Fruit fly (Drosophila melanogaster) whole organism, embryonic: ENCODE measurements around the gene Prm.
A peak's percentile ranks its signal among the peaks of the same experiment; 100 is the strongest.

Source experiments
- Atf-2 ChIP-seq: fragments of 200-800 bp; sonication (Bioruptor generic); optimal IDR thresholded peaks from 2 replicates; lab custom pipeline; 2016; ENCODE audit warnings: missing biosample characterization, missing genetic modification characterization
- CG10147 ChIP-seq: fragments of 200-800 bp; sonication (Bioruptor generic); optimal IDR thresholded peaks from 2 replicates; lab custom pipeline; 2019; ENCODE audit warnings: missing biosample characterization, mild to moderate bottlenecking, missing genetic modification characterization, moderate library complexity
- CG10462 ChIP-seq: fragments of 200-800 bp; sonication (Bioruptor generic); optimal IDR thresholded peaks from 2 replicates; lab custom pipeline; 2016; ENCODE audit warnings: missing biosample characterization, missing genetic modification characterization
- CG12299 ChIP-seq: fragments of 200-800 bp; sonication (Bioruptor generic); optimal IDR thresholded peaks from 2 replicates; lab custom pipeline; 2018; ENCODE audit warnings: missing biosample characterization, mild to moderate bottlenecking, missing genetic modification characterization
- CG17328 ChIP-seq: fragments of 200-800 bp; sonication (Bioruptor generic); IDR thresholded peaks from 2 replicates; pipeline ENCODE4 v1.3.6; 2022; ENCODE audit warnings: missing biosample characterization, missing genetic modification characterization
- CG2889 ChIP-seq: fragments of 200-800 bp; sonication (Bioruptor generic); IDR thresholded peaks from 3 replicates; pipeline ENCODE4 v1.3.6; 2022; ENCODE audit warnings: missing biosample characterization, missing genetic modification characterization
- CG31365 ChIP-seq: fragments of 200-800 bp; sonication (Bioruptor generic); optimal IDR thresholded peaks from 2 replicates; lab custom pipeline; 2018; ENCODE audit warnings: missing biosample characterization, mild to moderate bottlenecking, missing genetic modification characterization
- CG34224 ChIP-seq: fragments of 200-800 bp; sonication (Bioruptor generic); IDR thresholded peaks from 3 replicates; pipeline ENCODE4 v1.3.6; 2022; ENCODE audit warnings: missing biosample characterization, missing genetic modification characterization; ENCODE audit not compliant: partially characterized antibody
- CG3838 ChIP-seq: fragments of 200-800 bp; sonication (Bioruptor generic); optimal IDR thresholded peaks from 3 replicates; lab custom pipeline; 2016; ENCODE audit warnings: missing biosample characterization, missing genetic modification characterization
- CG4282 ChIP-seq: fragments of 200-800 bp; sonication (Bioruptor generic); optimal IDR thresholded peaks from 2 replicates; lab custom pipeline; 2016; ENCODE audit warnings: missing biosample characterization, missing genetic modification characterization
- CG6683 ChIP-seq: fragments of 200-800 bp; sonication (Bioruptor generic); optimal IDR thresholded peaks from 2 replicates; lab custom pipeline; 2017; ENCODE audit warnings: missing biosample characterization, mild to moderate bottlenecking, missing genetic modification characterization, missing genetic modification reagents
- CG7556 ChIP-seq: fragments of 200-800 bp; sonication (Bioruptor generic); optimal IDR thresholded peaks from 2 replicates; lab custom pipeline; 2017; ENCODE audit warnings: missing biosample characterization, mild to moderate bottlenecking, missing genetic modification characterization
- CG8944 ChIP-seq: fragments of 200-800 bp; sonication (Bioruptor generic); optimal IDR thresholded peaks from 3 replicates; lab custom pipeline; 2016; ENCODE audit warnings: missing biosample characterization, missing genetic modification characterization
- CoRest ChIP-seq: fragments of 200-800 bp; sonication (Bioruptor generic); optimal IDR thresholded peaks from 3 replicates; lab custom pipeline; 2018; ENCODE audit warnings: missing biosample characterization, mild to moderate bottlenecking, missing genetic modification characterization, moderate library complexity
- E2f2 ChIP-seq: fragments of 200-800 bp; sonication (Bioruptor generic); IDR thresholded peaks from 2 replicates; pipeline ENCODE4 v1.3.6; 2022; ENCODE audit warnings: missing biosample characterization, missing genetic modification characterization
- GATAe ChIP-seq: fragments of 200-800 bp; sonication (Bioruptor generic); conservative IDR thresholded peaks from 2 replicates; pipeline ENCODE4 v1.3.6; 2022; ENCODE audit warnings: missing biosample characterization, missing genetic modification characterization
- H2.0 ChIP-seq: fragments of 200-800 bp; sonication (Bioruptor generic); IDR thresholded peaks from 2 replicates; pipeline ENCODE4 v1.3.6; 2022; ENCODE audit warnings: missing biosample characterization, missing genetic modification characterization
- HLH54F ChIP-seq: fragments of 200-800 bp; sonication (Bioruptor generic); optimal IDR thresholded peaks from 3 replicates; lab custom pipeline; 2016; ENCODE audit warnings: missing biosample characterization, missing genetic modification characterization
- HmgZ ChIP-seq: fragments of 200-800 bp; sonication (Bioruptor generic); optimal IDR thresholded peaks from 2 replicates; lab custom pipeline; 2018; ENCODE audit warnings: missing biosample characterization, mild to moderate bottlenecking, missing genetic modification characterization
- Lpt ChIP-seq: fragments of >200 bp; optimal IDR thresholded peaks from 2 replicates; lab custom pipeline; 2018; ENCODE audit warnings: missing biosample characterization, missing genetic modification characterization
- MTF-1 ChIP-seq: fragments of 200-800 bp; sonication (Bioruptor generic); optimal IDR thresholded peaks from 2 replicates; lab custom pipeline; 2018; ENCODE audit warnings: missing biosample characterization, mild to moderate bottlenecking, missing genetic modification characterization, borderline replicate concordance
- NFAT ChIP-seq: fragments of 200-800 bp; sonication (Bioruptor generic); IDR thresholded peaks from 2 replicates; pipeline ENCODE4 v1.3.6; 2022; ENCODE audit warnings: missing biosample characterization, missing genetic modification characterization
- Nf-YC ChIP-seq: fragments of 200-800 bp; optimal IDR thresholded peaks from 3 replicates; lab custom pipeline; 2019; ENCODE audit warnings: missing biosample characterization, mild to moderate bottlenecking, missing genetic modification characterization, moderate library complexity
- Pdp1 ChIP-seq, 2 experiments: fragments of 200-800 bp; sonication (Bioruptor generic); optimal IDR thresholded peaks; 3 replicates each; lab custom pipeline; 2016; ENCODE audit warnings: missing biosample characterization in 2 of 2, missing genetic modification characterization in 2 of 2, mild to moderate bottlenecking in 1 of 2, moderate library complexity in 1 of 2
- Rx ChIP-seq: fragments of 200-800 bp; sonication (Bioruptor generic); IDR thresholded peaks from 2 replicates; pipeline ENCODE4 v1.3.6; 2022; ENCODE audit warnings: missing biosample characterization, missing genetic modification characterization
- Taf1 ChIP-seq: fragments of 200-800 bp; sonication (Bioruptor generic); IDR thresholded peaks from 2 replicates; pipeline ENCODE4 v1.3.6; 2022; ENCODE audit warnings: missing biosample characterization, missing genetic modification characterization
- Usf ChIP-seq: fragments of 200-800 bp; sonication (Bioruptor generic); optimal IDR thresholded peaks from 2 replicates; lab custom pipeline; 2017; ENCODE audit warnings: missing genotype, missing biosample characterization, missing genetic modification characterization
- Xrp1 ChIP-seq: fragments of 200-800 bp; sonication (Bioruptor generic); IDR thresholded peaks from 2 replicates; pipeline ENCODE4 v1.3.6; 2022; ENCODE audit warnings: missing biosample characterization, missing genetic modification characterization
- ac ChIP-seq: fragments of 200-800 bp; sonication (Bioruptor generic); optimal IDR thresholded peaks from 3 replicates; lab custom pipeline; 2017; ENCODE audit warnings: missing biosample characterization, mild to moderate bottlenecking, missing genetic modification characterization
- ash1 ChIP-seq: fragments of 200-800 bp; sonication (Bioruptor generic); optimal IDR thresholded peaks from 2 replicates; lab custom pipeline; 2018; ENCODE audit warnings: missing biosample characterization, mild to moderate bottlenecking, missing genetic modification characterization
- bsh ChIP-seq, 2 experiments: fragments of 200-800 bp; sonication (Bioruptor generic); optimal IDR thresholded peaks; 2 replicates each; lab custom pipeline; 2017 to 2018; ENCODE audit warnings: mild to moderate bottlenecking in 2 of 2, missing biosample characterization in 2 of 2, missing genetic modification characterization in 2 of 2, moderate library complexity in 1 of 2
- btn ChIP-seq: fragments of 200-800 bp; sonication (Bioruptor generic); optimal IDR thresholded peaks from 2 replicates; lab custom pipeline; 2016; ENCODE audit warnings: missing biosample characterization, missing genetic modification characterization
- cad ChIP-seq: fragments of >200 bp; optimal IDR thresholded peaks from 2 replicates; lab custom pipeline; 2017; ENCODE audit warnings: missing biosample characterization, missing genetic modification characterization
- cas ChIP-seq: fragments of 200-800 bp; sonication (Bioruptor generic); IDR thresholded peaks from 2 replicates; pipeline ENCODE4 v1.3.6; 2022; ENCODE audit warnings: missing biosample characterization, missing genetic modification characterization
- caup ChIP-seq: fragments of 200-800 bp; sonication (Bioruptor generic); optimal IDR thresholded peaks from 3 replicates; lab custom pipeline; 2017; ENCODE audit warnings: missing biosample characterization, mild to moderate bottlenecking, missing genetic modification characterization, moderate library complexity; ENCODE audit not compliant: severe bottlenecking
- ci ChIP-seq: fragments of 200-800 bp; sonication (Bioruptor generic); IDR thresholded peaks from 3 replicates; pipeline ENCODE4 v1.3.6; 2022; ENCODE audit warnings: missing biosample characterization, missing genetic modification characterization
- en ChIP-seq: fragments of 200-800 bp; sonication (Bioruptor generic); optimal IDR thresholded peaks from 2 replicates; lab custom pipeline; 2016; ENCODE audit warnings: missing biosample characterization, missing genetic modification characterization
- fd3F ChIP-seq: fragments of 200-800 bp; sonication (Bioruptor generic); optimal IDR thresholded peaks from 2 replicates; lab custom pipeline; 2018; ENCODE audit warnings: missing biosample characterization, mild to moderate bottlenecking, missing genetic modification characterization, moderate library complexity
- h ChIP-seq: fragments of >200 bp; optimal IDR thresholded peaks from 2 replicates; lab custom pipeline; 2017
- hb ChIP-seq: fragments of 200-800 bp; sonication (Bioruptor generic); IDR thresholded peaks from 3 replicates; pipeline ENCODE4 v1.3.6; 2022; ENCODE audit warnings: missing biosample characterization, missing genetic modification characterization; ENCODE audit not compliant: partially characterized antibody
- hkb ChIP-seq, 2 experiments: fragments of 200-800 bp in 1 of 2; fragments of >200 bp in 1 of 2; sonication (Bioruptor generic) in 1 of 2; IDR thresholded peaks in 1 of 2; optimal IDR thresholded peaks in 1 of 2; 2 replicates each; pipeline versions ENCODE4 v1.3.6 to Lab custom; 2017 to 2022; ENCODE audit warnings: missing biosample characterization in 1 of 2, missing genetic modification characterization in 1 of 2
- jigr1 ChIP-seq: fragments of 200-800 bp; sonication (Bioruptor generic); IDR thresholded peaks from 3 replicates; pipeline ENCODE4 v1.3.6; 2022; ENCODE audit warnings: missing biosample characterization, missing genetic modification characterization
- jumu ChIP-seq: fragments of 200-800 bp; sonication (Bioruptor generic); optimal IDR thresholded peaks from 3 replicates; lab custom pipeline; 2016; ENCODE audit warnings: missing biosample characterization, missing genetic modification characterization
- ken ChIP-seq: fragments of 200-800 bp; sonication (Bioruptor generic); IDR thresholded peaks from 3 replicates; pipeline ENCODE4 v1.3.6; 2022; ENCODE audit warnings: missing biosample characterization, missing genetic modification characterization
- p53 ChIP-seq: fragments of 200-800 bp; sonication (Bioruptor generic); optimal IDR thresholded peaks from 2 replicates; lab custom pipeline; 2016; ENCODE audit warnings: missing biosample characterization, missing genetic modification characterization
- peb ChIP-seq: fragments of 200-800 bp; sonication (Bioruptor generic); IDR thresholded peaks from 2 replicates; pipeline ENCODE4 v1.3.6; 2022; ENCODE audit warnings: missing biosample characterization, missing genetic modification characterization
- ro ChIP-seq: fragments of 200-800 bp; sonication (Bioruptor generic); IDR thresholded peaks from 2 replicates; pipeline ENCODE4 v1.3.6; 2022; ENCODE audit warnings: missing biosample characterization, missing genetic modification characterization
- salm ChIP-seq: fragments of 200-800 bp; sonication (Bioruptor generic); optimal IDR thresholded peaks from 2 replicates; lab custom pipeline; 2018; ENCODE audit warnings: missing biosample characterization, mild to moderate bottlenecking, missing genetic modification characterization
- scrt ChIP-seq: fragments of 200-800 bp; sonication (Bioruptor generic); optimal IDR thresholded peaks from 2 replicates; lab custom pipeline; 2018; ENCODE audit warnings: missing biosample characterization, mild to moderate bottlenecking, missing genetic modification characterization, moderate library complexity
- slou ChIP-seq: fragments of 200-800 bp; sonication (Bioruptor generic); optimal IDR thresholded peaks from 3 replicates; lab custom pipeline; 2016; ENCODE audit warnings: missing biosample characterization, missing genetic modification characterization
- sob ChIP-seq: fragments of 200-800 bp; sonication (Bioruptor generic); IDR thresholded peaks from 2 replicates; pipeline ENCODE4 v1.3.6; 2022; ENCODE audit warnings: missing biosample characterization, missing genetic modification characterization
- unc-4 ChIP-seq: fragments of 200-800 bp; sonication (Bioruptor generic); IDR thresholded peaks from 2 replicates; pipeline ENCODE4 v1.3.6; 2022; ENCODE audit warnings: missing biosample characterization, missing genetic modification characterization; ENCODE audit not compliant: partially characterized antibody

Gene Prm

DNA sequence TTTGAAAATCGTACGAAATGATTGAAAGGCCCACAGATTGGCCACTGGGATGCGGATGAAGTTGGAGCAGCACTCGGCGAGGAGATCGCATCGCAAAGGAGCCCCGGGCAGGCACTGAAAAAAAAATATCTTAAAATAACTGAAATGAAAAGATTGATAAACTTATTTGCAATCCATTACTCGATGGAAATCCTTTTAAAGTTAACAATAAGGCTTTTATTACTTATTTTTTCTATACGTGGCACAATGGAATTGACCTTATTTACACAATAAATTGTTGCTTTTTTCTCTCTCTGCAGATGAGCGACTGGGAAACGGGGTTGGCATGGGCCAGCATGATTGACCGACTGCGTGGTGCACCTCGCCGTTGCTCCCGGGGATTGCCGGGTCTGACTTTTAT is 6.2 kb upstream of the Prm start (continued):
- TF ChIP-seq hkb (optimal IDR thresholded peaks at IDR 0.05; lab: Kevin White, UChicago), result no peak
- peak; percentile 69 for TF ChIP-seq hkb (GFP tag; IDR thresholded peaks at IDR 0.05; lab: Robert Waterston, UW)
- TF ChIP-seq CG2889 (GFP tag; lab: Robert Waterston, UW), result no peak
- no peak for TF ChIP-seq jigr1 (GFP tag; lab: Robert Waterston, UW)
- TF ChIP-seq fd3F (GFP tag; lab: Kevin White, UChicago), result no peak
- peak; percentile 72 for TF ChIP-seq CG17328 (GFP tag; lab: Robert Waterston, UW)
- no peak for TF ChIP-seq en (GFP tag; lab: Kevin White, UChicago)
- peak; percentile 41 for TF ChIP-seq jumu
- no peak for TF ChIP-seq ro (GFP tag; lab: Robert Waterston, UW)
- TF ChIP-seq btn, result no peak
- no peak for TF ChIP-seq hb (GFP tag; lab: Robert Waterston, UW)
- TF ChIP-seq ash1, result no peak
- TF ChIP-seq caup (GFP tag; lab: Kevin White, UChicago), result no peak
- TF ChIP-seq Lpt (GFP tag; lab: Kevin White, UChicago), result no peak
- TF ChIP-seq Nf-YC, result no peak
- TF ChIP-seq ken (GFP tag; lab: Robert Waterston, UW), result peak; percentile 67; the same call in 2 of the 3 replicates
- peak; percentile 43 for TF ChIP-seq Rx (GFP tag; lab: Robert Waterston, UW)
- TF ChIP-seq CG31365 (tag; lab: Kevin White, UChicago), result no peak
- TF ChIP-seq peb, result peak; percentile 56
- peak in 1 of 2 experiments; percentile 72 for TF ChIP-seq bsh (GFP tag; optimal IDR thresholded peaks at IDR 0.05; lab: Kevin White, UChicago)
- TF ChIP-seq CG6683 (GFP tag; lab: Kevin White, UChicago), result no peak
- TF ChIP-seq Taf1 (GFP tag; lab: Robert Waterston, UW), result no peak
- no peak for TF ChIP-seq GATAe (GFP tag; lab: Robert Waterston, UW)
- peak; percentile 47 for TF ChIP-seq CG7556
- TF ChIP-seq HmgZ, result no peak
- no peak for TF ChIP-seq CG34224 (GFP tag; lab: Robert Waterston, UW)
- peak; percentile 17 to 33 for TF ChIP-seq Pdp1 (GFP tag; optimal IDR thresholded peaks at IDR 0.05; lab: Kevin White, UChicago)
- no peak for TF ChIP-seq Atf-2 (GFP tag; lab: Kevin White, UChicago)
- TF ChIP-seq ci, result peak; percentile 83
- TF ChIP-seq unc-4 (GFP tag; lab: Robert Waterston, UW), result no peak
- no peak for TF ChIP-seq CG4282 (GFP tag; lab: Kevin White, UChicago)
- TF ChIP-seq H2.0 (GFP tag; lab: Robert Waterston, UW), result peak; percentile 60
- peak; percentile 53 for TF ChIP-seq CoRest (tag; lab: Kevin White, UChicago)
- no peak for TF ChIP-seq cad (GFP tag; lab: Kevin White, UChicago)
- TF ChIP-seq HLH54F (GFP tag; lab: Kevin White, UChicago), result no peak
- peak; percentile 3 for TF ChIP-seq CG10462 (GFP tag; lab: Kevin White, UChicago)
- peak; percentile 3 for TF ChIP-seq p53 (GFP tag; lab: Kevin White, UChicago)
- TF ChIP-seq ac (GFP tag; lab: Kevin White, UChicago), result no peak
- no peak for TF ChIP-seq NFAT (GFP tag; lab: Robert Waterston, UW)
- no peak for TF ChIP-seq slou
- TF ChIP-seq Usf, result no peak
- no peak for TF ChIP-seq cas
- TF ChIP-seq CG10147 (GFP tag; lab: Kevin White, UChicago), result no peak
- TF ChIP-seq CG8944 (GFP tag; lab: Kevin White, UChicago), result peak; percentile 23
- 0 out of 2 replicates have a peak, but pooled peaks have one; percentile 13 for TF ChIP-seq E2f2 (GFP tag; lab: Robert Waterston, UW)
- TF ChIP-seq h (lab: Kevin White, UChicago), result no peak
- TF ChIP-seq CG3838 (GFP tag; lab: Kevin White, UChicago), result no peak
- TF ChIP-seq Xrp1, result peak; percentile 61
- TF ChIP-seq salm, result peak; percentile 61
- no peak for TF ChIP-seq MTF-1
- TF ChIP-seq sob (GFP tag; lab: Robert Waterston, UW), result no peak; the same call in 1 of the 2 replicates
- TF ChIP-seq scrt (GFP tag; lab: Kevin White, UChicago), result peak; percentile 25
- TF ChIP-seq CG12299 (tag; lab: Kevin White, UChicago), result no peak
